Worm (Caenorhabditis elegans) whole organism, early embryonic: ENCODE measurements around the gene cal-1.

Source experiments
- B0310.2 ChIP-seq: sonication (generic microtip); optimal IDR thresholded peaks from 2 replicates; lab custom pipeline; 2016; ENCODE audit warnings: mild to moderate bottlenecking, missing genetic modification characterization, missing compliant biosample characterization
- F13C5.2 ChIP-seq: sonication (generic microtip); optimal IDR thresholded peaks from 2 replicates; lab custom pipeline; 2017; ENCODE audit warnings: mild to moderate bottlenecking, missing genetic modification characterization, inconsistent platforms, missing compliant biosample characterization
- aly-1 ChIP-seq: sonication (generic microtip); optimal IDR thresholded peaks from 2 replicates; lab custom pipeline; 2016; ENCODE audit warnings: missing genetic modification characterization, missing compliant biosample characterization
- ama-1 ChIP-seq: fragments of 150-350 bp; optimal IDR thresholded peaks from 2 replicates; lab custom pipeline; 2014
- ceh-13 ChIP-seq: fragments of 200-800 bp; sonication (Bioruptor generic); optimal IDR thresholded peaks from 2 replicates; lab custom pipeline; 2018; ENCODE audit warnings: mild to moderate bottlenecking, missing genetic modification characterization, missing compliant biosample characterization
- ceh-36 ChIP-seq: sonication (generic microtip); optimal IDR thresholded peaks from 2 replicates; lab custom pipeline; 2016; ENCODE audit warnings: missing genetic modification characterization, inconsistent platforms, missing compliant biosample characterization
- ets-7 ChIP-seq: sonication (generic microtip); optimal IDR thresholded peaks from 2 replicates; lab custom pipeline; 2016; ENCODE audit warnings: missing genotype, missing genetic modification characterization, missing compliant biosample characterization
- flt-1 ChIP-seq: fragments of 200-800 bp; sonication (Bioruptor generic); IDR thresholded peaks from 2 replicates; pipeline ENCODE4 v1.3.6; 2022; ENCODE audit warnings: missing genetic modification characterization, missing compliant biosample characterization
- hmbx-1 ChIP-seq: sonication (generic microtip); optimal IDR thresholded peaks from 2 replicates; lab custom pipeline; 2016; ENCODE audit warnings: mild to moderate bottlenecking, missing genetic modification characterization, missing compliant biosample characterization
- hmg-4 ChIP-seq: fragments of 200-800 bp; sonication (Bioruptor generic); optimal IDR thresholded peaks from 2 replicates; lab custom pipeline; 2018; ENCODE audit warnings: mild to moderate bottlenecking, missing genetic modification characterization, missing compliant biosample characterization
- hnd-1 ChIP-seq: sonication (generic microtip); optimal IDR thresholded peaks from 2 replicates; lab custom pipeline; 2016; ENCODE audit warnings: missing genetic modification characterization, missing compliant biosample characterization
- pes-1 ChIP-seq: fragments of 200-800 bp; sonication (Bioruptor generic); IDR thresholded peaks from 2 replicates; pipeline ENCODE4 v1.3.6; 2022; ENCODE audit warnings: missing genetic modification reagents, missing genetic modification characterization, missing compliant biosample characterization
- scrt-1 ChIP-seq: fragments of 200-800 bp; sonication (Bioruptor generic); IDR thresholded peaks from 2 replicates; pipeline ENCODE4 v1.3.6; 2022; ENCODE audit warnings: missing genetic modification characterization, missing compliant biosample characterization
- sea-1 ChIP-seq: fragments of 200-800 bp; sonication (Bioruptor generic); conservative IDR thresholded peaks from 2 replicates; pipeline ENCODE4 v1.3.6; 2022; ENCODE audit warnings: missing genetic modification characterization, missing compliant biosample characterization
- tbx-11 ChIP-seq: fragments of 200-800 bp; sonication (Bioruptor generic); IDR thresholded peaks from 2 replicates; pipeline ENCODE4 v1.3.6; 2022; ENCODE audit warnings: missing genetic modification characterization, missing compliant biosample characterization
- tbx-37 ChIP-seq: fragments of 200-800 bp; sonication (Bioruptor generic); conservative IDR thresholded peaks from 2 replicates; pipeline ENCODE4 v1.3.6; 2022; ENCODE audit warnings: missing genetic modification reagents, missing genetic modification characterization, missing compliant biosample characterization
- tra-4 ChIP-seq: sonication (generic microtip); optimal IDR thresholded peaks from 2 replicates; lab custom pipeline; 2017; ENCODE audit warnings: missing genetic modification characterization, missing compliant biosample characterization

The cal-1 gene

ce11 chrV:12488002-12488401 is 29.0 kb downstream of the cal-1 start:
- no peak for TF ChIP-seq flt-1 (GFP tag; lab: Robert Waterston, UW)
- TF ChIP-seq aly-1 (tag; lab: Kevin White, UChicago), result no peak
- TF ChIP-seq F13C5.2 (tag; lab: Kevin White, UChicago), result no peak
- TF ChIP-seq ets-7 (tag; lab: Kevin White, UChicago), result no peak
- no peak for TF ChIP-seq pes-1

ce11 chrV:12486934-12487333 is 30.1 kb downstream of the cal-1 start, which contains the start of gene inx-11:
Gene inx-11 (plus strand): TSS chrV:12487234.
- TF ChIP-seq ets-7 (tag; lab: Kevin White, UChicago), result no peak
- TF ChIP-seq hmbx-1, result no peak
- TF ChIP-seq tbx-37 (GFP tag; lab: Robert Waterston, UW), result no peak

ce11 chrV:12484585-12484984 is 32.5 kb downstream of the cal-1 start, which contains the start of gene srt-39:
Gene srt-39 (plus strand): TSS chrV:12484885.
- no peak for TF ChIP-seq ceh-13 (GFP tag; lab: Kevin White, UChicago)
- TF ChIP-seq flt-1 (GFP tag; lab: Robert Waterston, UW), result no peak
- TF ChIP-seq ets-7 (tag; lab: Kevin White, UChicago), result no peak
- TF ChIP-seq scrt-1, result no peak
- no peak for TF ChIP-seq hmg-4 (GFP tag; lab: Kevin White, UChicago)
- TF ChIP-seq pes-1, result no peak
- TF ChIP-seq tbx-37 (GFP tag; lab: Robert Waterston, UW), result no peak
- no peak for TF ChIP-seq tra-4
- no peak for TF ChIP-seq ama-1 (lab: Kevin White, UChicago)

- TF ChIP-seq sea-1 (GFP tag; lab: Robert Waterston, UW) (no peak), hmg-4 (GFP tag; lab: Kevin White, UChicago) (no peak), ceh-36 (tag; lab: Kevin White, UChicago) (no peak), hmbx-1 (no peak), pes-1 (no peak), ama-1 (lab: Kevin White, UChicago) (no peak), ceh-13 (GFP tag; lab: Kevin White, UChicago) (no peak), flt-1 (GFP tag; lab: Robert Waterston, UW) (no peak)
Observed at ce11 chrV:12478990-12479389, 38.1 kb downstream of the cal-1 start.

ce11 chrV:12478111-12478510 is 38.9 kb downstream of the cal-1 start, which contains the start of gene atn-1:
Gene atn-1 (plus strand): TSS chrV:12478411.
- TF ChIP-seq B0310.2 (tag; lab: Kevin White, UChicago), result no peak

ce11 chrV:12477139-12477538 is 39.9 kb downstream of the cal-1 start:
- no peak for TF ChIP-seq hnd-1 (tag; lab: Kevin White, UChicago)
- TF ChIP-seq tra-4, result no peak
- no peak for TF ChIP-seq ama-1 (lab: Kevin White, UChicago)
- TF ChIP-seq pes-1, result no peak
- no peak for TF ChIP-seq sea-1 (GFP tag; lab: Robert Waterston, UW)
- no peak for TF ChIP-seq aly-1 (tag; lab: Kevin White, UChicago)
- no peak for TF ChIP-seq hmg-4 (GFP tag; lab: Kevin White, UChicago)
- TF ChIP-seq hmbx-1, result no peak
- TF ChIP-seq ets-7 (tag; lab: Kevin White, UChicago), result no peak
- no peak for TF ChIP-seq tbx-11 (GFP tag; lab: Robert Waterston, UW)
- TF ChIP-seq scrt-1, result no peak
- TF ChIP-seq flt-1 (GFP tag; lab: Robert Waterston, UW), result no peak
- no peak for TF ChIP-seq ceh-36 (tag; lab: Kevin White, UChicago)
- no peak for TF ChIP-seq B0310.2 (tag; lab: Kevin White, UChicago)
- no peak for TF ChIP-seq tbx-37 (GFP tag; lab: Robert Waterston, UW)
- TF ChIP-seq F13C5.2 (tag; lab: Kevin White, UChicago), result no peak
- TF ChIP-seq ceh-13 (GFP tag; lab: Kevin White, UChicago), result no peak

ce11 chrV:12475360-12475759 is 41.7 kb downstream of the cal-1 start:
- TF ChIP-seq pes-1 (no peak), ceh-36 (tag; lab: Kevin White, UChicago) (no peak), tra-4 (no peak), ceh-13 (GFP tag; lab: Kevin White, UChicago) (no peak), flt-1 (GFP tag; lab: Robert Waterston, UW) (no peak), hmg-4 (GFP tag; lab: Kevin White, UChicago) (no peak), ama-1 (lab: Kevin White, UChicago) (no peak), sea-1 (GFP tag; lab: Robert Waterston, UW) (no peak), scrt-1 (no peak), B0310.2 (tag; lab: Kevin White, UChicago) (no peak), ets-7 (tag; lab: Kevin White, UChicago) (no peak), tbx-37 (GFP tag; lab: Robert Waterston, UW) (no peak), aly-1 (tag; lab: Kevin White, UChicago) (no peak), F13C5.2 (tag; lab: Kevin White, UChicago) (no peak), hmbx-1 (no peak)

ce11 chrV:12470324-12470723 is 46.7 kb downstream of the cal-1 start:
- TF ChIP-seq F13C5.2 (tag; lab: Kevin White, UChicago) (no peak), aly-1 (tag; lab: Kevin White, UChicago) (no peak), flt-1 (GFP tag; lab: Robert Waterston, UW) (no peak), hnd-1 (tag; lab: Kevin White, UChicago) (no peak), ceh-13 (GFP tag; lab: Kevin White, UChicago) (no peak), tbx-37 (GFP tag; lab: Robert Waterston, UW) (no peak), ama-1 (lab: Kevin White, UChicago) (no peak)
